Worm (Caenorhabditis elegans): ENCODE measurements around the gene R13A5.7.

DNA sequence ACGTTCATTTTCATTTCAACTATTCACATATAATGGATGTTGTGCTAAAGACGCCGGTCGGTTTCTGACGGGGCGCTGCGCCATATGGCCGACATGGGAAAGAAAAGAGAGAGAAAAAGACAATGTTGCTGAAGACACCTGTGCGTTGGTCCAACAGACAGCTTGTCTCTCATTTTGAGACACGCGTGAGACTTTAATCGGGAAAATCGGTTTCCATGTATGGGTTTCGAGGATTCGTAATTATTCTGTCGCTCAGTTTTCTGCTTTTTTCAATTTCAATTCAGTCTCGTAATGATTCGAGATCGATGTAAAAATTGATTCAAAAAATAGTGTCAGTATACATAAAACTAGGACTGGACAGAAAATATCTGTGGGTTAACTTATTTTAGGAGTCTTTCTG, 39.1 kb downstream of the R13A5.7 start:
- TF ChIP-seq tab-1 (GFP tag; IDR thresholded peaks at IDR 0.05) (no peak), T22C8.4 (GFP tag; IDR thresholded peaks at IDR 0.05) (no peak), med-1 (GFP tag; optimal IDR thresholded peaks at IDR 0.05; ENCODE audit: insufficient read depth) (no peak), ztf-29 (GFP tag; IDR thresholded peaks at IDR 0.05) (no peak), flt-1 (GFP tag; IDR thresholded peaks at IDR 0.05) (no peak), cog-1 (tag; optimal IDR thresholded peaks at IDR 0.05) (no peak)
